Fruit fly (Drosophila melanogaster) whole organism, wandering third instar larva: ENCODE data around the gene CG33635.

Source experiments
- Abd-B ChIP-seq: fragments of >200 bp; optimal IDR thresholded peaks from 2 replicates; lab custom pipeline; 2017; ENCODE audit warnings: missing biosample characterization, missing genetic modification characterization
- CG32264 ChIP-seq: fragments of 200-800 bp; sonication (Bioruptor generic); optimal IDR thresholded peaks from 2 replicates; lab custom pipeline; 2016; ENCODE audit warnings: missing biosample characterization, missing genetic modification characterization
- CG9705 ChIP-seq: fragments of 200-800 bp; sonication (Bioruptor generic); optimal IDR thresholded peaks from 2 replicates; lab custom pipeline; 2018; ENCODE audit warnings: missing biosample characterization, mild to moderate bottlenecking, missing genetic modification characterization
- CrebA ChIP-seq: fragments of 200-800 bp; sonication (Bioruptor generic); optimal IDR thresholded peaks from 2 replicates; lab custom pipeline; 2016; ENCODE audit warnings: missing biosample characterization, mild to moderate bottlenecking, missing genetic modification characterization, borderline replicate concordance
- Dfd ChIP-seq: fragments of >200 bp; optimal IDR thresholded peaks from 2 replicates; lab custom pipeline; 2017; ENCODE audit warnings: missing biosample characterization, missing genetic modification characterization
- Dif ChIP-seq: fragments of 200-275, 200-300 bp; sonication (Bioruptor generic); optimal IDR thresholded peaks from 2 replicates; lab custom pipeline; 2018; ENCODE audit warnings: missing biosample characterization, missing genetic modification characterization; ENCODE audit not compliant: partially characterized antibody
- GATAd ChIP-seq: sonication (Bioruptor generic); optimal IDR thresholded peaks from 2 replicates; lab custom pipeline; 2016; ENCODE audit warnings: missing biosample characterization, missing genetic modification characterization
- HLH106 ChIP-seq: fragments of 200-800 bp; optimal IDR thresholded peaks from 3 replicates; lab custom pipeline; 2019; ENCODE audit warnings: missing biosample characterization, mild to moderate bottlenecking, missing genetic modification characterization, moderate library complexity
- Hnf4 ChIP-seq: fragments of 200-800 bp; sonication (Bioruptor generic); optimal IDR thresholded peaks from 2 replicates; lab custom pipeline; 2016; ENCODE audit warnings: missing biosample characterization, mild to moderate bottlenecking, missing genetic modification characterization
- Hr78 ChIP-seq: fragments of >200 bp; optimal IDR thresholded peaks from 2 replicates; lab custom pipeline; 2017; ENCODE audit warnings: missing biosample characterization, missing genetic modification characterization
- Jra ChIP-seq: sonication (Bioruptor generic); optimal IDR thresholded peaks from 2 replicates; lab custom pipeline; 2016; ENCODE audit warnings: missing biosample characterization, missing genetic modification characterization
- Mio ChIP-seq: sonication (Bioruptor generic); optimal IDR thresholded peaks from 2 replicates; lab custom pipeline; 2016; ENCODE audit warnings: missing biosample characterization, missing genetic modification characterization
- Myc ChIP-seq: fragments of >200 bp; optimal IDR thresholded peaks from 2 replicates; lab custom pipeline; 2017
- N ChIP-seq: fragments of >200 bp; optimal IDR thresholded peaks from 2 replicates; lab custom pipeline; 2018; ENCODE audit warnings: missing biosample characterization, missing external identifiers, missing genetic modification characterization
- Rel ChIP-seq, 2 experiments: fragments of 200-800 bp; sonication (Bioruptor generic) in 1 of 2; optimal IDR thresholded peaks; 2 replicates in 1 of 2; 3 replicates in 1 of 2; lab custom pipeline; 2016 to 2019; ENCODE audit warnings: mild to moderate bottlenecking in 2 of 2, missing biosample characterization in 2 of 2, missing genetic modification characterization in 2 of 2, moderate library complexity in 1 of 2
- Sp1 ChIP-seq: fragments of 200-800 bp; sonication (Bioruptor generic); optimal IDR thresholded peaks from 3 replicates; lab custom pipeline; 2019; ENCODE audit warnings: missing biosample characterization, mild to moderate bottlenecking, missing genetic modification characterization, moderate library complexity
- Vsx2 ChIP-seq: fragments of 200-300, 225-300 bp; sonication (Bioruptor generic); optimal IDR thresholded peaks from 2 replicates; lab custom pipeline; 2018; ENCODE audit warnings: missing biosample characterization, missing genetic modification characterization; ENCODE audit not compliant: partially characterized antibody
- br ChIP-seq: fragments of 200-800 bp; sonication (Bioruptor generic); optimal IDR thresholded peaks from 2 replicates; lab custom pipeline; 2016; ENCODE audit warnings: missing biosample characterization, missing genetic modification characterization
- dl ChIP-seq, 2 experiments: fragments of 175-275, 200-275 bp in 1 of 2; fragments of 200-275 bp in 1 of 2; sonication (Bioruptor generic); optimal IDR thresholded peaks; lab custom pipeline; 2018; ENCODE audit warnings: mild to moderate bottlenecking in 2 of 2, missing biosample characterization in 2 of 2, missing genetic modification characterization in 2 of 2, moderate library complexity in 2 of 2; ENCODE audit not compliant: partially characterized antibody in 2 of 2, insufficient read depth in 1 of 2
- dmrt93B ChIP-seq: fragments of 200-800 bp; sonication (Bioruptor generic); optimal IDR thresholded peaks from 2 replicates; lab custom pipeline; 2018; ENCODE audit warnings: missing biosample characterization, mild to moderate bottlenecking, missing genetic modification characterization
- ey ChIP-seq: fragments of 200-800 bp; sonication (Bioruptor generic); optimal IDR thresholded peaks from 2 replicates; lab custom pipeline; 2016; ENCODE audit warnings: missing biosample characterization, missing genetic modification characterization
- foxo ChIP-seq, 2 experiments: fragments of 200-800 bp; sonication (Bioruptor generic); optimal IDR thresholded peaks; 2 replicates in 1 of 2; 3 replicates in 1 of 2; lab custom pipeline; 2016 to 2017; ENCODE audit warnings: missing biosample characterization in 2 of 2, missing genetic modification characterization in 2 of 2
- fru ChIP-seq: fragments of 200-800 bp; sonication (Bioruptor generic); optimal IDR thresholded peaks from 3 replicates; lab custom pipeline; 2016; ENCODE audit warnings: missing biosample characterization, mild to moderate bottlenecking, missing genetic modification characterization
- h ChIP-seq: fragments of 200-800 bp; sonication (Bioruptor generic); optimal IDR thresholded peaks from 3 replicates; lab custom pipeline; 2016; ENCODE audit warnings: missing biosample characterization, mild to moderate bottlenecking, missing genetic modification characterization
- jim ChIP-seq: fragments of 175-275, 200-325 bp; sonication (Bioruptor generic); optimal IDR thresholded peaks from 2 replicates; lab custom pipeline; 2016; ENCODE audit warnings: missing biosample characterization, mild to moderate bottlenecking, missing genetic modification characterization
- lola ChIP-seq: fragments of >200 bp; optimal IDR thresholded peaks from 2 replicates; lab custom pipeline; 2017; ENCODE audit warnings: missing biosample characterization, missing genetic modification characterization
- pan ChIP-seq: fragments of >200 bp; optimal IDR thresholded peaks from 2 replicates; lab custom pipeline; 2017
- psq ChIP-seq: fragments of 200-800 bp; sonication (Bioruptor generic); optimal IDR thresholded peaks from 3 replicates; lab custom pipeline; 2017; ENCODE audit warnings: missing biosample characterization, mild to moderate bottlenecking, missing genetic modification characterization, moderate library complexity
- rgr ChIP-seq: fragments of 200-800 bp; sonication (Bioruptor generic); optimal IDR thresholded peaks from 3 replicates; lab custom pipeline; 2016; ENCODE audit warnings: missing biosample characterization, mild to moderate bottlenecking, missing genetic modification characterization
- sage ChIP-seq: fragments of 200-800 bp; sonication (Bioruptor generic); optimal IDR thresholded peaks from 2 replicates; lab custom pipeline; 2016; ENCODE audit warnings: missing biosample characterization, mild to moderate bottlenecking, missing genetic modification characterization
- tai ChIP-seq: sonication (Bioruptor generic); optimal IDR thresholded peaks from 2 replicates; lab custom pipeline; 2016; ENCODE audit warnings: missing biosample characterization, missing genetic modification characterization
- usp ChIP-seq: fragments of >200 bp; optimal IDR thresholded peaks from 2 replicates; lab custom pipeline; 2017; ENCODE audit warnings: missing biosample characterization, missing genetic modification characterization
- woc ChIP-seq: sonication (Bioruptor generic); optimal IDR thresholded peaks from 2 replicates; lab custom pipeline; 2016; ENCODE audit warnings: missing biosample characterization, mild to moderate bottlenecking, missing genetic modification characterization

Gene CG33635

DNA sequence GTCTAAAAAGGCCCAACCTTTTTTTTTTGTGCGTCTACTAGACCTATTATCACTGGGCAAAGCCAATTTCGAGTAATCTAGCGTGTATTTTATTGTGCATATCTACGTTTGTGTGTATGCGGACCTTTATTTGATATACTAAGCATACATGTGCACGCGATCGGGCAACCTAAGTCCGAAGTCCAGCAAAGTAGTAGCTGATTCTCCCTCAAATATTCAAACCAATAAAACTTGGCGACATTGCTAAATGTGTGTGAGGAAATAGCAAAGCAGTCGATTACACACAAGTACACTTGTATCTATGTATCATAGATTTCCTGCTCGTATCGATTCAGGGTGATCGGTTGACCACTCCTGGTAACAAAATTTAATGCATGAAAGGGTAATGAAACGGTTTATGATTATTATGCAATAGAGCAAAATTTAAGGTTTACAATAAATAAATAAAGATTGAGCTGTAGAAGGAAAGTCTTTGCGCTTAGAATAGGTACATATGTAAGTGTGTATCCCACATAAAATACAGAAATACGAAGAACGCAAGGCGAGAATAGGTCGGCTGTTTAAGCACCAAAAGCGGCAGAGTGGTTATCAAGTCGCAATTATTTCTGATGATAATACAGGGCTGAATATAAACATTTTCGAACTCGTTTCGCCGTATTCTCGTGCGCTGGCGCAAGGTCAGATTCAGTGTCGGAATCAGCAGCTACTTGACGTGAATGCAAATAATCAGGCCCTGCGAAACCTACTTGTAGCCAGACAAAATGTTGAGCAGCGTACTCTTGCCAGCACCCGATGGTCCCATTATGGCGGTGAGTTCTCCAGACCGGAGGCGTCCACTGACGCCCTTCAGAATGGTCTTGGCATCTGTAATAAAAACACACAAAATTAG lies 32.9 kb downstream of the CG33635 start:
- TF ChIP-seq Hnf4 (GFP tag; lab: Kevin White, UChicago) (peak; percentile 32), dmrt93B (GFP tag; lab: Kevin White, UChicago) (no peak)

DNA sequence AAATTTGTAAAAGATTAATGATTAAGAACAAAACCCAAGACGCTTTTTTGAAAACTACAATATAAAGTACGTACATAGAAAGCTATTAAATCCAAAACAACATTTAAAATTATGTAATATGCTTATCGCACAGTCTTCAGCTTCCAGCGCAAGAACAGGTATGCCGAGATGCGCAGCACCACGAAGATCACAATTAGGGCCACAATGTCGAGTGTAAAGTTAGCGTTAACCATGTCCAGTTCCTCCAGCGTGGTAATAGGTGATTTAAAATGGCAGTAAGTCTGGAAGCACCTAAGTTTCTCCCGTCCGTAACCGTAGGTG lies 35.5 kb downstream of the CG33635 start:
- TF ChIP-seq lola (GFP tag; lab: Kevin White, UChicago), result no peak
- no peak for TF ChIP-seq h (GFP tag; lab: Kevin White, UChicago)
- TF ChIP-seq CrebA (GFP tag; lab: Kevin White, UChicago), result no peak
- no peak for TF ChIP-seq Abd-B (GFP tag; lab: Kevin White, UChicago)
- no peak for TF ChIP-seq N (GFP tag; lab: Kevin White, UChicago)
- TF ChIP-seq Hnf4 (GFP tag; lab: Kevin White, UChicago), result no peak
- no peak for TF ChIP-seq CG32264 (GFP tag; lab: Kevin White, UChicago)
- no peak for TF ChIP-seq Hr78 (GFP tag; lab: Kevin White, UChicago)

dm6 chr2L:122167-123006 lies 36.1 kb downstream of the CG33635 start:
- TF ChIP-seq GATAd (GFP tag; lab: Kevin White, UChicago), result no peak
- peak; percentile 26 for TF ChIP-seq tai (GFP tag; lab: Kevin White, UChicago)

DNA sequence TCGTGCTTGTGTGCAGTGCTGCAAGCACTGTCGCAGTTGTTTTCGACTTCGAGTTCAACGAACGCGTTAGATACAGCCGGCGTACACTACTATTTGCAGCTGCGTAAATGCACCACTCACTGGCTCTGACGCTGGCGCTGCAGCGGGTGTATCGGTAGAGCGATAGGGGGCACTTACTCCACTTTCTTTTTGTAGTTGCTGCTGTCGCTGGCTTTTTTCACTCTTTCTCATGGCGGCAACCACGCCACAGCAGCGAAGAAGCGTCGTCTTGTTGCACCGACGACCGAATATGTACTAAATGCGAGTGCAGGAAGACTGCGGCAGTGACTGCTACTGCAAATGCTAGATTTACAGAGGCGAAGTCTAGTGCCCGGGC lies 37.0 kb downstream of the CG33635 start, which contains the start of gene CG4822:
CG4822 (minus strand) TSS at position 299 of the 376 bp plus-strand sequence.
- TF ChIP-seq HLH106 (tag; lab: Kevin White, UChicago) (no peak), Dif (GFP tag; lab: Kevin White, UChicago) (no peak), fru (GFP tag; lab: Kevin White, UChicago) (no peak), ey (GFP tag; lab: Kevin White, UChicago) (no peak), dmrt93B (GFP tag; lab: Kevin White, UChicago) (no peak), Myc (no peak), foxo (GFP tag; optimal IDR thresholded peaks at IDR 0.05; lab: Kevin White, UChicago) (no peak), dl (GFP tag; optimal IDR thresholded peaks at IDR 0.05; lab: Kevin White, UChicago; ENCODE audit: insufficient read depth in 1 of 2, partially characterized antibody in 2 of 2) (no peak), CG32264 (GFP tag; lab: Kevin White, UChicago) (no peak), Abd-B (GFP tag; lab: Kevin White, UChicago) (no peak), pan (no peak), rgr (no peak), Sp1 (no peak), Mio (GFP tag; lab: Kevin White, UChicago) (no peak), N (GFP tag; lab: Kevin White, UChicago) (no peak), CrebA (GFP tag; lab: Kevin White, UChicago) (no peak), Hr78 (GFP tag; lab: Kevin White, UChicago) (no peak)

dm6 chr2L:120492-121455 lies 37.7 kb downstream of the CG33635 start:
- no peak for TF ChIP-seq Hr78 (GFP tag; lab: Kevin White, UChicago)
- TF ChIP-seq fru (GFP tag; lab: Kevin White, UChicago), result peak; percentile 45
- no peak for TF ChIP-seq usp
- no peak for TF ChIP-seq jim (GFP tag; lab: Kevin White, UChicago)
- TF ChIP-seq psq (GFP tag; lab: Kevin White, UChicago), result peak; percentile 6
- TF ChIP-seq woc (GFP tag; lab: Kevin White, UChicago), result peak; percentile 65
- no peak for TF ChIP-seq Dfd (GFP tag; lab: Kevin White, UChicago)
- TF ChIP-seq Jra, result no peak
- no peak for TF ChIP-seq CrebA (GFP tag; lab: Kevin White, UChicago)
- no peak for TF ChIP-seq Mio (GFP tag; lab: Kevin White, UChicago)
- no peak for TF ChIP-seq Dif (GFP tag; lab: Kevin White, UChicago)
- TF ChIP-seq h (GFP tag; lab: Kevin White, UChicago), result peak; percentile 62
- peak in 1 of 2 experiments; percentile 47 for TF ChIP-seq foxo (GFP tag; optimal IDR thresholded peaks at IDR 0.05; lab: Kevin White, UChicago)
- TF ChIP-seq Hnf4 (GFP tag; lab: Kevin White, UChicago), result peak; percentile 33
- no peak for TF ChIP-seq Sp1
- TF ChIP-seq dmrt93B (GFP tag; lab: Kevin White, UChicago), result no peak
- no peak for TF ChIP-seq Abd-B (GFP tag; lab: Kevin White, UChicago)
- peak; percentile 26 for TF ChIP-seq rgr
- no peak for TF ChIP-seq Vsx2 (GFP tag; lab: Kevin White, UChicago)
- TF ChIP-seq CG9705 (GFP tag; lab: Kevin White, UChicago), result no peak
- TF ChIP-seq N (GFP tag; lab: Kevin White, UChicago), result no peak
- no peak for TF ChIP-seq sage (GFP tag; lab: Kevin White, UChicago)
- no peak for TF ChIP-seq Rel (GFP tag; optimal IDR thresholded peaks at IDR 0.05; lab: Kevin White, UChicago)
- no peak for TF ChIP-seq Rel (tag; optimal IDR thresholded peaks at IDR 0.05; lab: Kevin White, UChicago)
- no peak for TF ChIP-seq lola (GFP tag; lab: Kevin White, UChicago)
- TF ChIP-seq br (GFP tag; lab: Kevin White, UChicago), result peak; percentile 73
